Worm (Caenorhabditis elegans) whole organism, L1 larva: Measurements from ENCODE around the gene W02B12.13.
A peak's percentile ranks its signal among the peaks of the same experiment; 100 is the strongest.

Experiments used
- C16A3.4 ChIP-seq: fragments of 150-350 bp; optimal IDR thresholded peaks from 2 replicates; lab custom pipeline; 2014; ENCODE audit warnings: missing biosample characterization, missing genetic modification characterization
- Y116A8C.19 ChIP-seq: sonication (generic microtip); optimal IDR thresholded peaks from 2 replicates; lab custom pipeline; 2016; ENCODE audit warnings: missing compliant biosample characterization, missing genetic modification characterization, borderline replicate concordance
- aly-2 ChIP-seq: fragments of 150-350 bp; optimal IDR thresholded peaks from 2 replicates; lab custom pipeline; 2014; ENCODE audit warnings: missing biosample characterization, missing genetic modification characterization
- ama-1 ChIP-seq: fragments of 150-350 bp; optimal IDR thresholded peaks from 2 replicates; lab custom pipeline; 2014
- ceh-63 ChIP-seq: fragments of 200-800 bp; sonication (Bioruptor generic); optimal IDR thresholded peaks from 2 replicates; lab custom pipeline; 2018; ENCODE audit warnings: mild to moderate bottlenecking, missing genetic modification characterization, missing compliant biosample characterization
- ceh-82 ChIP-seq, 3 experiments: fragments of 150-350 bp in 1 of 3; sonication (generic microtip) in 2 of 3; optimal IDR thresholded peaks; 2 replicates each; lab custom pipeline; 2014 to 2017; ENCODE audit warnings: missing biosample characterization in 3 of 3, missing genetic modification characterization in 3 of 3
- ces-1 ChIP-seq: fragments of 150-350 bp; optimal IDR thresholded peaks from 2 replicates; lab custom pipeline; 2014; ENCODE audit warnings: missing biosample characterization, missing genetic modification reagents, missing genetic modification characterization
- dsc-1 ChIP-seq: sonication (generic microtip); optimal IDR thresholded peaks from 2 replicates; lab custom pipeline; 2016; ENCODE audit warnings: mild to moderate bottlenecking, missing genetic modification characterization, missing compliant biosample characterization
- efl-1 ChIP-seq, 4 experiments: fragments of 150-350 bp; optimal IDR thresholded peaks in 3 of 4; peaks in 1 of 4; 1 replicate in 1 of 4; 2 replicates in 3 of 4; lab custom pipeline; 2014; ENCODE audit warnings: missing biosample characterization in 2 of 4, missing genetic modification characterization in 2 of 4, missing genetic modification reagents in 2 of 4
- efl-3 ChIP-seq: fragments of 200-800 bp; sonication (Bioruptor generic); optimal IDR thresholded peaks from 2 replicates; lab custom pipeline; 2018; ENCODE audit warnings: mild to moderate bottlenecking, missing genetic modification characterization, missing compliant biosample characterization
- egl-27 ChIP-seq, 2 experiments: fragments of 150-350 bp in 1 of 2; sonication (generic microtip); optimal IDR thresholded peaks; 3 replicates each; lab custom pipeline; 2017 to 2018; ENCODE audit warnings: missing biosample characterization in 2 of 2, missing genetic modification characterization in 2 of 2, missing genetic modification reagents in 2 of 2
- elt-2 ChIP-seq: sonication (generic microtip); optimal IDR thresholded peaks from 2 replicates; lab custom pipeline; 2016; ENCODE audit warnings: missing genetic modification characterization, mild to moderate bottlenecking, inconsistent platforms, missing compliant biosample characterization, missing genetic modification reagents
- elt-3 ChIP-seq, 6 experiments: fragments of 150-350 bp in 1 of 6; sonication (generic microtip); optimal IDR thresholded peaks; 2 replicates each; lab custom pipeline; 2017 to 2018; ENCODE audit warnings: missing biosample characterization in 6 of 6, missing genetic modification characterization in 6 of 6, inconsistent platforms in 1 of 6
- ets-5 ChIP-seq: fragments of 200-800 bp; sonication (Bioruptor generic); IDR thresholded peaks from 2 replicates; pipeline ENCODE4 v1.3.6; 2022; ENCODE audit warnings: missing genetic modification characterization, missing compliant biosample characterization
- fkh-10 ChIP-seq: sonication (generic microtip); optimal IDR thresholded peaks from 2 replicates; lab custom pipeline; 2017; ENCODE audit warnings: missing biosample characterization, missing genetic modification reagents, missing genetic modification characterization
- fkh-4 ChIP-seq: sonication (generic microtip); optimal IDR thresholded peaks from 2 replicates; lab custom pipeline; 2016; ENCODE audit warnings: missing compliant biosample characterization, missing genetic modification characterization, borderline replicate concordance
- fos-1 ChIP-seq: fragments of 150-350 bp; optimal IDR thresholded peaks from 2 replicates; lab custom pipeline; 2014; ENCODE audit warnings: missing biosample characterization, missing genetic modification characterization
- hlh-17 ChIP-seq: fragments of 200-800 bp; sonication (Bioruptor generic); optimal IDR thresholded peaks from 2 replicates; lab custom pipeline; 2018; ENCODE audit warnings: missing genetic modification characterization, mild to moderate bottlenecking, missing compliant biosample characterization, moderate library complexity, borderline replicate concordance
- hpl-2 ChIP-seq: fragments of 150-350 bp; optimal IDR thresholded peaks from 2 replicates; lab custom pipeline; 2014; ENCODE audit warnings: missing biosample characterization, missing genetic modification reagents, missing genetic modification characterization
- irx-1 ChIP-seq: sonication (generic microtip); optimal IDR thresholded peaks from 2 replicates; lab custom pipeline; 2016; ENCODE audit warnings: missing genetic modification characterization, missing compliant biosample characterization
- lin-14 ChIP-seq: fragments of 200-800 bp; sonication (Bioruptor generic); optimal IDR thresholded peaks from 2 replicates; lab custom pipeline; 2018; ENCODE audit warnings: mild to moderate bottlenecking, missing genetic modification characterization, moderate library complexity, missing compliant biosample characterization
- lin-15B ChIP-seq: fragments of 150-350 bp; sonication (generic microtip); optimal IDR thresholded peaks from 3 replicates; lab custom pipeline; 2014; ENCODE audit warnings: missing biosample characterization, missing genetic modification characterization
- lir-3 ChIP-seq: sonication (generic microtip); optimal IDR thresholded peaks from 2 replicates; lab custom pipeline; 2016; ENCODE audit warnings: mild to moderate bottlenecking, missing genetic modification characterization, moderate library complexity, missing compliant biosample characterization; ENCODE audit not compliant: poor library complexity
- lsy-2 ChIP-seq, 2 experiments: fragments of 150-350 bp; optimal IDR thresholded peaks; 2 replicates each; lab custom pipeline; 2014; ENCODE audit warnings: missing biosample characterization in 2 of 2, missing genetic modification characterization in 2 of 2
- mab-9 ChIP-seq: fragments of 200-800 bp; sonication (Bioruptor generic); IDR thresholded peaks from 2 replicates; pipeline ENCODE4 v1.3.6; 2022; ENCODE audit warnings: missing genetic modification reagents, missing genetic modification characterization, missing compliant biosample characterization
- mef-2 ChIP-seq: fragments of 150-350 bp; optimal IDR thresholded peaks from 2 replicates; lab custom pipeline; 2014; ENCODE audit warnings: missing biosample characterization, missing genetic modification characterization
- nhr-11 ChIP-seq: fragments of 150-350 bp; optimal IDR thresholded peaks from 2 replicates; lab custom pipeline; 2014; ENCODE audit warnings: missing biosample characterization, missing genetic modification characterization
- nhr-20 ChIP-seq: sonication (generic microtip); optimal IDR thresholded peaks from 2 replicates; lab custom pipeline; 2016; ENCODE audit warnings: mild to moderate bottlenecking, missing genetic modification characterization, missing compliant biosample characterization
- nhr-28 ChIP-seq: fragments of 150-350 bp; optimal IDR thresholded peaks from 2 replicates; lab custom pipeline; 2014; ENCODE audit warnings: missing biosample characterization, missing genetic modification characterization
- nhr-47 ChIP-seq: sonication (generic microtip); optimal IDR thresholded peaks from 2 replicates; lab custom pipeline; 2016; ENCODE audit warnings: mild to moderate bottlenecking, missing genetic modification characterization, moderate library complexity, missing compliant biosample characterization
- nhr-71 ChIP-seq: sonication (generic microtip); optimal IDR thresholded peaks from 2 replicates; lab custom pipeline; 2016; ENCODE audit warnings: mild to moderate bottlenecking, missing genetic modification characterization, moderate library complexity, missing compliant biosample characterization
- nhr-77 ChIP-seq: fragments of 150-350 bp; optimal IDR thresholded peaks from 2 replicates; lab custom pipeline; 2014; ENCODE audit warnings: missing biosample characterization, missing genetic modification characterization
- nhr-84 ChIP-seq: sonication (generic microtip); optimal IDR thresholded peaks from 2 replicates; lab custom pipeline; 2017; ENCODE audit warnings: missing biosample characterization, missing genetic modification characterization
- nhr-90 ChIP-seq: sonication (generic microtip); optimal IDR thresholded peaks from 2 replicates; lab custom pipeline; 2016; ENCODE audit warnings: mild to moderate bottlenecking, missing genetic modification characterization, missing compliant biosample characterization; ENCODE audit not compliant: poor library complexity
- pax-3 ChIP-seq: fragments of 200-800 bp; sonication (Bioruptor generic); optimal IDR thresholded peaks from 2 replicates; lab custom pipeline; 2018; ENCODE audit warnings: mild to moderate bottlenecking, missing genetic modification characterization, moderate library complexity, missing compliant biosample characterization
- rnt-1 ChIP-seq: sonication (generic microtip); optimal IDR thresholded peaks from 2 replicates; lab custom pipeline; 2016; ENCODE audit warnings: mild to moderate bottlenecking, missing genetic modification characterization, moderate library complexity, missing compliant biosample characterization
- snpc-4 ChIP-seq: fragments of 150-350 bp; optimal IDR thresholded peaks from 2 replicates; lab custom pipeline; 2014; ENCODE audit warnings: missing biosample characterization, missing genetic modification characterization
- snu-23 ChIP-seq: sonication (generic microtip); optimal IDR thresholded peaks from 2 replicates; lab custom pipeline; 2016; ENCODE audit warnings: missing genetic modification characterization, missing compliant biosample characterization
- sox-4 ChIP-seq: sonication (generic microtip); optimal IDR thresholded peaks from 2 replicates; lab custom pipeline; 2016; ENCODE audit warnings: missing genetic modification characterization, missing compliant biosample characterization
- sup-37 ChIP-seq: fragments of 200-800 bp; sonication (Bioruptor generic); optimal IDR thresholded peaks from 2 replicates; lab custom pipeline; 2018; ENCODE audit warnings: mild to moderate bottlenecking, missing genetic modification characterization, missing compliant biosample characterization
- swsn-7 ChIP-seq: sonication (generic microtip); optimal IDR thresholded peaks from 2 replicates; lab custom pipeline; 2016; ENCODE audit warnings: missing genetic modification characterization, missing compliant biosample characterization
- tbx-2 ChIP-seq: sonication (generic microtip); optimal IDR thresholded peaks from 2 replicates; lab custom pipeline; 2016; ENCODE audit warnings: missing genetic modification characterization, missing compliant biosample characterization
- tlp-1 ChIP-seq: fragments of 150-350 bp; optimal IDR thresholded peaks from 2 replicates; lab custom pipeline; 2014; ENCODE audit warnings: missing biosample characterization, missing genetic modification characterization
- unc-30 ChIP-seq: sonication (generic microtip); optimal IDR thresholded peaks from 2 replicates; lab custom pipeline; 2017; ENCODE audit warnings: missing biosample characterization, missing genetic modification characterization
- vab-15 ChIP-seq: sonication (generic microtip); optimal IDR thresholded peaks from 2 replicates; lab custom pipeline; 2017; ENCODE audit warnings: missing genotype, mild to moderate bottlenecking, missing genetic modification characterization, missing compliant biosample characterization
- xbp-1 ChIP-seq: sonication (generic microtip); optimal IDR thresholded peaks from 2 replicates; lab custom pipeline; 2016; ENCODE audit warnings: missing genetic modification characterization, missing compliant biosample characterization
- zip-4 ChIP-seq: fragments of 200-800 bp; sonication (Bioruptor generic); optimal IDR thresholded peaks from 2 replicates; lab custom pipeline; 2018; ENCODE audit warnings: mild to moderate bottlenecking, missing genetic modification characterization, moderate library complexity, missing compliant biosample characterization
- ztf-4 ChIP-seq: fragments of 150-350 bp; optimal IDR thresholded peaks from 2 replicates; lab custom pipeline; 2014; ENCODE audit warnings: missing biosample characterization, missing genetic modification characterization

W02B12.13 gene

DNA sequence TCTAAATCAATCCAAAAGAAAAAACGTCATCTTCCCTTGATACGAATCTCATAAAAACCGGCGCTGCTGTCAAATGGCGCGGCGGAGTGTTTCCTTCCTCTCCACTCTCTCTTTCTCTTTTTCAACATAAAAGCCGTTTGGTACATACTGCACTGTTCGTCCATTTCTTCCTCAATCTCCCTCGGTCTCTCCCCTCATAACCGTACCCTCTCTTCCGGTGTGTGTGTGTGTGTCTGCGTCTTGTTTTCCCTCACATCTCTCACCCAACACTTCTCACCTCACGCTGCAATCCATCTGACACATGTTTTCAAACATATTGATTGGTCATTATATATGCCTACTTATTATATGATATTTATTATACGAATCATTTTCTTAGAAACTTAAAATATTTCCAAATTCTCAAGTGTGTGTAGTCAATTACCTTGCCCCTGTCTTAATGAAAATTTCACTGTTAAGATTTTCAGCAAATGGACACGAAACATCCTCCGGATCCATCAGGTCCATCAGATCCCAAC, 19.4 kb downstream of the W02B12.13 start, which contains the start of the genes aars-1 and rga-1 (continued):
- TF ChIP-seq lin-14 (GFP tag; lab: Kevin White, UChicago): peak; percentile 87
- no peak for TF ChIP-seq fkh-4 (tag; lab: Kevin White, UChicago)
- no peak for TF ChIP-seq ama-1
- TF ChIP-seq aly-2: no peak
- peak in 3 of 6 experiments; percentile 5 to 57 (median 55) for TF ChIP-seq elt-3 (tag; optimal IDR thresholded peaks at IDR 0.05; lab: Kevin White, UChicago)
- no peak for TF ChIP-seq nhr-28 (tag; lab: Kevin White, UChicago)
- no peak for TF ChIP-seq fkh-10
- no peak for TF ChIP-seq mab-9 (GFP tag; lab: Robert Waterston, UW)
- TF ChIP-seq C16A3.4 (tag; lab: Kevin White, UChicago): no peak
- peak; percentile 16 for TF ChIP-seq nhr-77 (tag; lab: Kevin White, UChicago)
- TF ChIP-seq ces-1 (GFP tag; lab: Kevin White, UChicago): no peak
- peak; percentile 55 for TF ChIP-seq tbx-2 (tag; lab: Kevin White, UChicago)
- TF ChIP-seq lin-15B (tag; lab: Kevin White, UChicago): no peak
- TF ChIP-seq tlp-1 (tag; lab: Kevin White, UChicago): no peak
- no peak for TF ChIP-seq hlh-17 (GFP tag; lab: Kevin White, UChicago)
- TF ChIP-seq efl-1 (optimal IDR thresholded peaks at IDR 0.05; lab: Kevin White, UChicago): peak; percentile 41 to 47
- peak; percentile 29 to 91 for TF ChIP-seq efl-1 (GFP tag; optimal IDR thresholded peaks at IDR 0.05 in 1 of 2; lab: Kevin White, UChicago)
- peak; percentile 68 for TF ChIP-seq nhr-20 (tag; lab: Kevin White, UChicago)
- TF ChIP-seq pax-3 (tag; lab: Kevin White, UChicago): no peak
- peak; percentile 8 for TF ChIP-seq elt-2 (tag; lab: Kevin White, UChicago)
- peak; percentile 61 for TF ChIP-seq rnt-1
- peak; percentile 10 for TF ChIP-seq nhr-90 (tag; lab: Kevin White, UChicago)
- TF ChIP-seq nhr-11: no peak
- no peak for TF ChIP-seq ztf-4
- no peak for TF ChIP-seq Y116A8C.19
- peak; percentile 8 for TF ChIP-seq snpc-4
- no peak for TF ChIP-seq zip-4
- TF ChIP-seq ets-5 (GFP tag; lab: Robert Waterston, UW): no peak
- TF ChIP-seq hpl-2 (GFP tag; lab: Kevin White, UChicago): no peak
- peak in 1 of 3 experiments; percentile 52 for TF ChIP-seq ceh-82 (tag; optimal IDR thresholded peaks at IDR 0.05; lab: Kevin White, UChicago)
- TF ChIP-seq irx-1 (tag; lab: Kevin White, UChicago): no peak
- TF ChIP-seq mef-2 (tag; lab: Kevin White, UChicago): no peak
- TF ChIP-seq lsy-2 (tag; optimal IDR thresholded peaks at IDR 0.05; lab: Kevin White, UChicago): peak; percentile 28 to 57
- TF ChIP-seq xbp-1 (tag; lab: Kevin White, UChicago): peak; percentile 24
- TF ChIP-seq dsc-1 (tag; lab: Kevin White, UChicago): peak; percentile 36
- peak; percentile 60 for TF ChIP-seq snu-23
- TF ChIP-seq sox-4 (tag; lab: Kevin White, UChicago): no peak
- peak; percentile 24 for TF ChIP-seq swsn-7 (tag; lab: Kevin White, UChicago)
- peak; percentile 32 for TF ChIP-seq lir-3 (tag; lab: Kevin White, UChicago)
- TF ChIP-seq egl-27 (tag; optimal IDR thresholded peaks at IDR 0.05; lab: Kevin White, UChicago): no peak
- TF ChIP-seq fos-1 (tag; lab: Kevin White, UChicago): no peak
- TF ChIP-seq ceh-63 (GFP tag; lab: Kevin White, UChicago): no peak
- TF ChIP-seq unc-30 (tag; lab: Kevin White, UChicago): no peak
- TF ChIP-seq nhr-84 (tag; lab: Kevin White, UChicago): no peak
- peak; percentile 16 for TF ChIP-seq nhr-47
- peak; percentile 57 for TF ChIP-seq nhr-71
- TF ChIP-seq sup-37 (GFP tag; lab: Kevin White, UChicago): no peak
- TF ChIP-seq efl-3: no peak
- TF ChIP-seq vab-15 (tag; lab: Kevin White, UChicago): no peak
- TF ChIP-seq, all 84 proteins: peak for 29
